Fruit fly (Drosophila melanogaster) whole organism, wandering third instar larva: ENCODE data around the gene Irbp18.

Source experiments
- Abd-B ChIP-seq: fragments of >200 bp; optimal IDR thresholded peaks from 2 replicates; lab custom pipeline; 2017; ENCODE audit warnings: missing biosample characterization, missing genetic modification characterization
- CG32264 ChIP-seq: fragments of 200-800 bp; sonication (Bioruptor generic); optimal IDR thresholded peaks from 2 replicates; lab custom pipeline; 2016; ENCODE audit warnings: missing biosample characterization, missing genetic modification characterization
- CG9705 ChIP-seq: fragments of 200-800 bp; sonication (Bioruptor generic); optimal IDR thresholded peaks from 2 replicates; lab custom pipeline; 2018; ENCODE audit warnings: missing biosample characterization, mild to moderate bottlenecking, missing genetic modification characterization
- CrebA ChIP-seq: fragments of 200-800 bp; sonication (Bioruptor generic); optimal IDR thresholded peaks from 2 replicates; lab custom pipeline; 2016; ENCODE audit warnings: missing biosample characterization, mild to moderate bottlenecking, missing genetic modification characterization, borderline replicate concordance
- Dfd ChIP-seq: fragments of >200 bp; optimal IDR thresholded peaks from 2 replicates; lab custom pipeline; 2017; ENCODE audit warnings: missing biosample characterization, missing genetic modification characterization
- Dif ChIP-seq: fragments of 200-275, 200-300 bp; sonication (Bioruptor generic); optimal IDR thresholded peaks from 2 replicates; lab custom pipeline; 2018; ENCODE audit warnings: missing biosample characterization, missing genetic modification characterization; ENCODE audit not compliant: partially characterized antibody
- GATAd ChIP-seq: sonication (Bioruptor generic); optimal IDR thresholded peaks from 2 replicates; lab custom pipeline; 2016; ENCODE audit warnings: missing biosample characterization, missing genetic modification characterization
- HLH106 ChIP-seq: fragments of 200-800 bp; optimal IDR thresholded peaks from 3 replicates; lab custom pipeline; 2019; ENCODE audit warnings: missing biosample characterization, mild to moderate bottlenecking, missing genetic modification characterization, moderate library complexity
- Hnf4 ChIP-seq: fragments of 200-800 bp; sonication (Bioruptor generic); optimal IDR thresholded peaks from 2 replicates; lab custom pipeline; 2016; ENCODE audit warnings: missing biosample characterization, mild to moderate bottlenecking, missing genetic modification characterization
- Hr78 ChIP-seq: fragments of >200 bp; optimal IDR thresholded peaks from 2 replicates; lab custom pipeline; 2017; ENCODE audit warnings: missing biosample characterization, missing genetic modification characterization
- Hr83 ChIP-seq: fragments of 200-300 bp; sonication (Bioruptor generic); optimal IDR thresholded peaks from 2 replicates; lab custom pipeline; 2016; ENCODE audit warnings: missing biosample characterization, mild to moderate bottlenecking, missing genetic modification characterization, moderate library complexity; ENCODE audit not compliant: poor library complexity, severe bottlenecking
- Jra ChIP-seq: sonication (Bioruptor generic); optimal IDR thresholded peaks from 2 replicates; lab custom pipeline; 2016; ENCODE audit warnings: missing biosample characterization, missing genetic modification characterization
- Mio ChIP-seq: sonication (Bioruptor generic); optimal IDR thresholded peaks from 2 replicates; lab custom pipeline; 2016; ENCODE audit warnings: missing biosample characterization, missing genetic modification characterization
- Myc ChIP-seq: fragments of >200 bp; optimal IDR thresholded peaks from 2 replicates; lab custom pipeline; 2017
- N ChIP-seq: fragments of >200 bp; optimal IDR thresholded peaks from 2 replicates; lab custom pipeline; 2018; ENCODE audit warnings: missing biosample characterization, missing external identifiers, missing genetic modification characterization
- OdsH ChIP-seq: fragments of 200-800 bp; sonication (Bioruptor generic); optimal IDR thresholded peaks from 2 replicates; lab custom pipeline; 2016; ENCODE audit warnings: missing biosample characterization, mild to moderate bottlenecking, missing genetic modification characterization
- Rel ChIP-seq, 2 experiments: fragments of 200-800 bp; sonication (Bioruptor generic) in 1 of 2; optimal IDR thresholded peaks; 2 replicates in 1 of 2; 3 replicates in 1 of 2; lab custom pipeline; 2016 to 2019; ENCODE audit warnings: mild to moderate bottlenecking in 2 of 2, missing biosample characterization in 2 of 2, missing genetic modification characterization in 2 of 2, moderate library complexity in 1 of 2
- Sp1 ChIP-seq: fragments of 200-800 bp; sonication (Bioruptor generic); optimal IDR thresholded peaks from 3 replicates; lab custom pipeline; 2019; ENCODE audit warnings: missing biosample characterization, mild to moderate bottlenecking, missing genetic modification characterization, moderate library complexity
- Vsx2 ChIP-seq: fragments of 200-300, 225-300 bp; sonication (Bioruptor generic); optimal IDR thresholded peaks from 2 replicates; lab custom pipeline; 2018; ENCODE audit warnings: missing biosample characterization, missing genetic modification characterization; ENCODE audit not compliant: partially characterized antibody
- br ChIP-seq: fragments of 200-800 bp; sonication (Bioruptor generic); optimal IDR thresholded peaks from 2 replicates; lab custom pipeline; 2016; ENCODE audit warnings: missing biosample characterization, missing genetic modification characterization
- brk ChIP-seq: fragments of 200-800 bp; sonication (Bioruptor generic); optimal IDR thresholded peaks from 2 replicates; lab custom pipeline; 2016; ENCODE audit warnings: missing biosample characterization, mild to moderate bottlenecking, missing genetic modification characterization
- dl ChIP-seq, 2 experiments: fragments of 175-275, 200-275 bp in 1 of 2; fragments of 200-275 bp in 1 of 2; sonication (Bioruptor generic); optimal IDR thresholded peaks; lab custom pipeline; 2018; ENCODE audit warnings: mild to moderate bottlenecking in 2 of 2, missing biosample characterization in 2 of 2, missing genetic modification characterization in 2 of 2, moderate library complexity in 2 of 2; ENCODE audit not compliant: partially characterized antibody in 2 of 2, insufficient read depth in 1 of 2
- dmrt93B ChIP-seq: fragments of 200-800 bp; sonication (Bioruptor generic); optimal IDR thresholded peaks from 2 replicates; lab custom pipeline; 2018; ENCODE audit warnings: missing biosample characterization, mild to moderate bottlenecking, missing genetic modification characterization
- dsf ChIP-seq: sonication (Bioruptor generic); optimal IDR thresholded peaks from 2 replicates; lab custom pipeline; 2016; ENCODE audit warnings: missing biosample characterization, missing genetic modification characterization, borderline replicate concordance
- ey ChIP-seq: fragments of 200-800 bp; sonication (Bioruptor generic); optimal IDR thresholded peaks from 2 replicates; lab custom pipeline; 2016; ENCODE audit warnings: missing biosample characterization, missing genetic modification characterization
- foxo ChIP-seq, 2 experiments: fragments of 200-800 bp; sonication (Bioruptor generic); optimal IDR thresholded peaks; 2 replicates in 1 of 2; 3 replicates in 1 of 2; lab custom pipeline; 2016 to 2017; ENCODE audit warnings: missing biosample characterization in 2 of 2, missing genetic modification characterization in 2 of 2
- fru ChIP-seq: fragments of 200-800 bp; sonication (Bioruptor generic); optimal IDR thresholded peaks from 3 replicates; lab custom pipeline; 2016; ENCODE audit warnings: missing biosample characterization, mild to moderate bottlenecking, missing genetic modification characterization
- h ChIP-seq: fragments of 200-800 bp; sonication (Bioruptor generic); optimal IDR thresholded peaks from 3 replicates; lab custom pipeline; 2016; ENCODE audit warnings: missing biosample characterization, mild to moderate bottlenecking, missing genetic modification characterization
- jim ChIP-seq: fragments of 175-275, 200-325 bp; sonication (Bioruptor generic); optimal IDR thresholded peaks from 2 replicates; lab custom pipeline; 2016; ENCODE audit warnings: missing biosample characterization, mild to moderate bottlenecking, missing genetic modification characterization
- lola ChIP-seq: fragments of >200 bp; optimal IDR thresholded peaks from 2 replicates; lab custom pipeline; 2017; ENCODE audit warnings: missing biosample characterization, missing genetic modification characterization
- pan ChIP-seq: fragments of >200 bp; optimal IDR thresholded peaks from 2 replicates; lab custom pipeline; 2017
- psq ChIP-seq: fragments of 200-800 bp; sonication (Bioruptor generic); optimal IDR thresholded peaks from 3 replicates; lab custom pipeline; 2017; ENCODE audit warnings: missing biosample characterization, mild to moderate bottlenecking, missing genetic modification characterization, moderate library complexity
- rgr ChIP-seq: fragments of 200-800 bp; sonication (Bioruptor generic); optimal IDR thresholded peaks from 3 replicates; lab custom pipeline; 2016; ENCODE audit warnings: missing biosample characterization, mild to moderate bottlenecking, missing genetic modification characterization
- sage ChIP-seq: fragments of 200-800 bp; sonication (Bioruptor generic); optimal IDR thresholded peaks from 2 replicates; lab custom pipeline; 2016; ENCODE audit warnings: missing biosample characterization, mild to moderate bottlenecking, missing genetic modification characterization
- sv ChIP-seq: fragments of 200-800 bp; sonication (Bioruptor generic); optimal IDR thresholded peaks from 3 replicates; lab custom pipeline; 2016; ENCODE audit warnings: missing biosample characterization, missing genetic modification characterization
- tai ChIP-seq: sonication (Bioruptor generic); optimal IDR thresholded peaks from 2 replicates; lab custom pipeline; 2016; ENCODE audit warnings: missing biosample characterization, missing genetic modification characterization
- usp ChIP-seq: fragments of >200 bp; optimal IDR thresholded peaks from 2 replicates; lab custom pipeline; 2017; ENCODE audit warnings: missing biosample characterization, missing genetic modification characterization
- woc ChIP-seq: sonication (Bioruptor generic); optimal IDR thresholded peaks from 2 replicates; lab custom pipeline; 2016; ENCODE audit warnings: missing biosample characterization, mild to moderate bottlenecking, missing genetic modification characterization

Gene Irbp18

DNA sequence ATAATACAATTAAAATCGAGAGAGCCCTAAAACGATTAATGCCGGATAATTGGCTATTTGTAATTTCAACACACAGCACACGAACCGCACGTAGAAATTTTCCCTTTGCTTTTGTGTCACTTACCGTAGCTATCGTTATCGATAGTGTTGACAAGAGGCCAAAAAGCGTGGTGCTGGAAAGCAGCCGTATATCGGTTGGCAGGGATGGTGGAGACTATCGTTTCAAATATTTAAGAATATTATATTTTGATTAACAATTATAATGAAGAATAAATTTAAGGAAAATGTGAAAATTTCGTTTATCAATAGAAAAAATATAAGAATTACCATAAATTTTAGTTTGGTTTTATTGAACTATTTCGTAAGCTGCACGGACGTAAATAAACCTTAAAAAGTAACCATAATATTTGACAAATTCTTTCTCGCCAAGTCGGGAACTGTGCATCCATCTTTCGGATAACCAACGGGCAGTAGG is 4.9 kb downstream of the Irbp18 start, which contains the start of gene JIL-1 (continued):
- TF ChIP-seq dmrt93B (no peak), brk (GFP tag; lab: Kevin White, UChicago) (peak; percentile 69), Myc (lab: Kevin White, UChicago) (peak; percentile 2), Abd-B (GFP tag; lab: Kevin White, UChicago) (no peak), Dfd (no peak), psq (peak; percentile 75), lola (GFP tag; lab: Kevin White, UChicago) (no peak), br (GFP tag; lab: Kevin White, UChicago) (peak; percentile 66)

DNA sequence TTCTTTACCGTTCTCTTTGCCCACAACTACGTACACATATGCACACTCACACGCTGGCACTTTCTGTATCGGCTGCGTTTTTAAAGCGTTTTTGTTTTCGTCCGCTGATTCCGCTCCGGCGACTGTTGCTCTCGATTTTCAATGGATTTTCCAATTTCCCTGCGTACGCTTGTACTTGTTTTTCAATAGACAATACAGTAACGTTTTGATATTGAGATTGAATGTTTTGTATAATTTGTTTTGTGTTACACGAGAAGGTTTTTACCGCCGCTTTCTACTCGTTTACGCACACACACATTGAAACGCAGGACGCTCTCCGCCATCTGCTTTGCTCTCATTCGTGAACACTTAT is 5.4 kb downstream of the Irbp18 start:
- TF ChIP-seq jim (GFP tag; lab: Kevin White, UChicago) (no peak), woc (GFP tag; lab: Kevin White, UChicago) (no peak), Dfd (no peak), psq (peak; percentile 94), usp (GFP tag; lab: Kevin White, UChicago) (no peak), Sp1 (GFP tag; lab: Kevin White, UChicago) (no peak), GATAd (GFP tag; lab: Kevin White, UChicago) (no peak), tai (GFP tag; lab: Kevin White, UChicago) (no peak), br (GFP tag; lab: Kevin White, UChicago) (no peak), brk (GFP tag; lab: Kevin White, UChicago) (no peak), CG32264 (GFP tag; lab: Kevin White, UChicago) (no peak), sage (GFP tag; lab: Kevin White, UChicago) (no peak), HLH106 (tag; lab: Kevin White, UChicago) (no peak), lola (GFP tag; lab: Kevin White, UChicago) (no peak), N (GFP tag; lab: Kevin White, UChicago) (peak; percentile 5), Hr78 (GFP tag; lab: Kevin White, UChicago) (no peak)

DNA sequence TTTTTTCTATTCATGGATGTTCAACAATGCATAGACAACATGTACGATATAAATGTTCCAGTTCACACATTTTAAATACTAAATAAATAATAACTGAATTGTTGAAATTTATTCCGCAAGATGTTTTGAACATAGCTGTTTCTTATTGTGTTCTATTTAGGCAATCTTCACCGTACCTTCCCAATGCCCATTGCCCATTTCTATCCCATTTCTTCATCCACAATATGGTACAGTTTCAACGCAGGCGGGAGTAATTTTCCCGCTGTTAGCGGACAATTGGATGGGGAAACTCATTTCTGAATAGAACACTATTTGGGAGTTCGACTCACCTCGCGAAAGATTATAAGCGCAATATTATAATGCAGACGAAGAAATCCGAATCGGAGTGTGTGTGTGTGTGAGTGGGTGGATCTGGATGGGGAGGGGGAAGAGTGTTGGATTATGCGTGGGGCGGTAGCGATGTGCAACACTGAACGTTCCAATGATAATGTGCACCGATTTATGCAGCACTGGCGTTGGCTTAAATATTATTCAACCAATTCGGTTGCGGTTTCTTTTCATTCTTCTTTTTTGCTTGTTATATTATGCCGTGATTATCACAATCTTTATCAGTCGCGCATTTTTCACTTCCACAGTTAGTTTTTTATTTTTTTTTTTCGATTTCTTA is 5.9 kb downstream of the Irbp18 start:
- TF ChIP-seq pan (no peak), usp (GFP tag; lab: Kevin White, UChicago) (no peak), sage (GFP tag; lab: Kevin White, UChicago) (no peak), Myc (lab: Kevin White, UChicago) (no peak), lola (GFP tag; lab: Kevin White, UChicago) (no peak), CG9705 (GFP tag; lab: Kevin White, UChicago) (peak; percentile 31), Rel (GFP tag; optimal IDR thresholded peaks at IDR 0.05; lab: Kevin White, UChicago) (no peak), Rel (tag; optimal IDR thresholded peaks at IDR 0.05; lab: Kevin White, UChicago) (peak; percentile 57), Abd-B (GFP tag; lab: Kevin White, UChicago) (no peak), Mio (no peak), Hr83 (peak; percentile 83), rgr (GFP tag; lab: Kevin White, UChicago) (peak; percentile 90), CG32264 (GFP tag; lab: Kevin White, UChicago) (peak; percentile 58), Vsx2 (GFP tag; lab: Kevin White, UChicago) (no peak), Dfd (no peak), ey (peak; percentile 61), Jra (peak; percentile 78), Hnf4 (GFP tag; lab: Kevin White, UChicago) (peak; percentile 86), GATAd (GFP tag; lab: Kevin White, UChicago) (no peak), woc (GFP tag; lab: Kevin White, UChicago) (peak; percentile 64), tai (GFP tag; lab: Kevin White, UChicago) (peak; percentile 85), Sp1 (GFP tag; lab: Kevin White, UChicago) (peak; percentile 43), N (GFP tag; lab: Kevin White, UChicago) (no peak), h (GFP tag; lab: Kevin White, UChicago) (peak; percentile 89), dmrt93B (peak; percentile 3), dl (GFP tag; optimal IDR thresholded peaks at IDR 0.05; lab: Kevin White, UChicago; ENCODE audit: insufficient read depth in 1 of 2, partially characterized antibody in 2 of 2) (no peak), jim (GFP tag; lab: Kevin White, UChicago) (peak; percentile 66), Hr78 (GFP tag; lab: Kevin White, UChicago) (no peak), OdsH (GFP tag; lab: Kevin White, UChicago) (peak; percentile 74), psq (peak; percentile 95), brk (GFP tag; lab: Kevin White, UChicago) (peak; percentile 68), dsf (GFP tag; lab: Kevin White, UChicago) (no peak), CrebA (GFP tag; lab: Kevin White, UChicago) (no peak), HLH106 (tag; lab: Kevin White, UChicago) (peak; percentile 44), fru (GFP tag; lab: Kevin White, UChicago) (peak; percentile 73), foxo (GFP tag; optimal IDR thresholded peaks at IDR 0.05; lab: Kevin White, UChicago) (peak in 1 of 2 experiments; percentile 88), br (GFP tag; lab: Kevin White, UChicago) (peak; percentile 78), Dif (peak; percentile 39), sv (GFP tag; lab: Kevin White, UChicago) (peak; percentile 14)
